ENCODE assay signal across 1 fruit fly cellular context in genomic region chr3L:7008351-7008750, dm6.
TF ChIP-seq lines count a peak whose summit lies in the region.

No protein-coding gene starts in this region.

TF ChIP-seq in whole organism, embryonic, 481 proteins besides CTCF, POLR2A, EP300 and RAD21 (continued from another document and continues in another):
- TF ChIP-seq jumu (GFP tag; optimal IDR thresholded peaks at IDR 0.05; lab: Kevin White, UChicago), result no peak
- peak; percentile 90 for TF ChIP-seq CG17359 (tag; optimal IDR thresholded peaks at IDR 0.05; lab: Kevin White, UChicago)
- no peak for TF ChIP-seq pita (GFP tag; optimal IDR thresholded peaks at IDR 0.05; lab: Kevin White, UChicago)
- TF ChIP-seq Xrp1 (GFP tag; IDR thresholded peaks at IDR 0.05; lab: Robert Waterston, UW), result peak; percentile 82
- TF ChIP-seq sisA (GFP tag; IDR thresholded peaks at IDR 0.05; lab: Robert Waterston, UW), result peak; percentile 66
- TF ChIP-seq HHEX (GFP tag; optimal IDR thresholded peaks at IDR 0.05; lab: Kevin White, UChicago), result peak; percentile 78
- no peak for TF ChIP-seq pfk (GFP tag; optimal IDR thresholded peaks at IDR 0.05; lab: Kevin White, UChicago)
- peak in 1 of 2 experiments; percentile 89 for TF ChIP-seq eve (GFP tag; optimal IDR thresholded peaks at IDR 0.05; lab: Kevin White, UChicago)
- peak; percentile 46; the same call in 1 of the 2 replicates for TF ChIP-seq ara (GFP tag; IDR thresholded peaks at IDR 0.05; lab: Robert Waterston, UW)
- TF ChIP-seq CG8359 (GFP tag; optimal IDR thresholded peaks at IDR 0.05; lab: Kevin White, UChicago; ENCODE audit: borderline replicate concordance), result peak; percentile 38
- TF ChIP-seq Hr3 (GFP tag; optimal IDR thresholded peaks at IDR 0.05; lab: Kevin White, UChicago), result peak; percentile 86
- peak; percentile 87 for TF ChIP-seq CG18599 (GFP tag; optimal IDR thresholded peaks at IDR 0.05; lab: Kevin White, UChicago)
- no peak for TF ChIP-seq schlank (tag; optimal IDR thresholded peaks at IDR 0.05; lab: Kevin White, UChicago)
- TF ChIP-seq run (tag; optimal IDR thresholded peaks at IDR 0.05; lab: Kevin White, UChicago), result peak; percentile 67
- peak; percentile 56 for TF ChIP-seq CG12155 (GFP tag; optimal IDR thresholded peaks at IDR 0.05; lab: Kevin White, UChicago)
- TF ChIP-seq CG4404 (GFP tag; IDR thresholded peaks at IDR 0.05; lab: Robert Waterston, UW), result no peak
- no peak for TF ChIP-seq mirr (GFP tag; optimal IDR thresholded peaks at IDR 0.05; lab: Kevin White, UChicago)
- TF ChIP-seq Ptx1 (GFP tag; IDR thresholded peaks at IDR 0.05; lab: Robert Waterston, UW), result peak; percentile 77
- TF ChIP-seq HLHmδ (GFP tag; optimal IDR thresholded peaks at IDR 0.05; lab: Kevin White, UChicago), result no peak
- peak; percentile 36 for TF ChIP-seq Bdp1 (GFP tag; optimal IDR thresholded peaks at IDR 0.05; lab: Kevin White, UChicago)
- TF ChIP-seq hb (GFP tag; IDR thresholded peaks at IDR 0.05; lab: Robert Waterston, UW; ENCODE audit: partially characterized antibody), result no peak
- peak; percentile 1 for TF ChIP-seq TFAM (GFP tag; optimal IDR thresholded peaks at IDR 0.05; lab: Kevin White, UChicago)
- TF ChIP-seq Neu2 (GFP tag; optimal IDR thresholded peaks at IDR 0.05; lab: Kevin White, UChicago; ENCODE audit: borderline replicate concordance), result no peak
- TF ChIP-seq ftz-f1 (GFP tag; optimal IDR thresholded peaks at IDR 0.05; lab: Kevin White, UChicago), result no peak
- TF ChIP-seq Med (GFP tag; lab: Kevin White, UChicago), result peak; percentile 75
- TF ChIP-seq wek (GFP tag; optimal IDR thresholded peaks at IDR 0.05; lab: Kevin White, UChicago), result no peak
- TF ChIP-seq cg (GFP tag; optimal IDR thresholded peaks at IDR 0.05; lab: Kevin White, UChicago), result no peak
- TF ChIP-seq esg (GFP tag; conservative IDR thresholded peaks at IDR 0.05; lab: Robert Waterston, UW), result peak; percentile 73
- TF ChIP-seq Max (GFP tag; optimal IDR thresholded peaks at IDR 0.05; lab: Kevin White, UChicago), result peak; percentile 58
- no peak for TF ChIP-seq gce (GFP tag; IDR thresholded peaks at IDR 0.05; lab: Robert Waterston, UW)
- TF ChIP-seq hth (optimal IDR thresholded peaks at IDR 0.05; lab: Kevin White, UChicago), result no peak
- TF ChIP-seq odd (GFP tag; optimal IDR thresholded peaks at IDR 0.05; lab: Kevin White, UChicago), result peak; percentile 85
- TF ChIP-seq sima (GFP tag; optimal IDR thresholded peaks at IDR 0.05; lab: Kevin White, UChicago), result no peak
- peak; percentile 52; the same call in 2 of the 3 replicates for TF ChIP-seq ase (GFP tag; IDR thresholded peaks at IDR 0.05; lab: Robert Waterston, UW)
- peak; percentile 82; the same call in 1 of the 3 replicates for TF ChIP-seq CG11695 (GFP tag; IDR thresholded peaks at IDR 0.05; lab: Robert Waterston, UW)
- TF ChIP-seq ato (GFP tag; IDR thresholded peaks at IDR 0.05; lab: Robert Waterston, UW; ENCODE audit: partially characterized antibody), result no peak
- TF ChIP-seq Asciz (GFP tag; optimal IDR thresholded peaks at IDR 0.05; lab: Kevin White, UChicago), result peak; percentile 92
- TF ChIP-seq pnt (GFP tag; optimal IDR thresholded peaks at IDR 0.05; lab: Kevin White, UChicago), result peak; percentile 15
- TF ChIP-seq CG17612 (GFP tag; IDR thresholded peaks at IDR 0.05; lab: Robert Waterston, UW), result no peak
- TF ChIP-seq nerfin-1 (tag; optimal IDR thresholded peaks at IDR 0.05; lab: Kevin White, UChicago), result peak; percentile 93
- no peak for TF ChIP-seq Antp (GFP tag; optimal IDR thresholded peaks at IDR 0.05; lab: Kevin White, UChicago)
- TF ChIP-seq CG1233 (GFP tag; optimal IDR thresholded peaks at IDR 0.05; lab: Kevin White, UChicago), result peak; percentile 78
- TF ChIP-seq CG15601 (tag; optimal IDR thresholded peaks at IDR 0.05; lab: Kevin White, UChicago), result peak; percentile 89
- peak; percentile 51 for TF ChIP-seq CG4360 (GFP tag; IDR thresholded peaks at IDR 0.05; lab: Robert Waterston, UW)
- TF ChIP-seq Lim3 (GFP tag; IDR thresholded peaks at IDR 0.05; lab: Robert Waterston, UW), result no peak
- TF ChIP-seq tap (tag; optimal IDR thresholded peaks at IDR 0.05; lab: Kevin White, UChicago), result peak; percentile 83
- peak; percentile 11 for TF ChIP-seq chn (GFP tag; optimal IDR thresholded peaks at IDR 0.05; lab: Kevin White, UChicago)
- TF ChIP-seq CG9817 (tag; optimal IDR thresholded peaks at IDR 0.05; lab: Kevin White, UChicago), result peak; percentile 70
- peak; percentile 28 for TF ChIP-seq CG13894 (tag; optimal IDR thresholded peaks at IDR 0.05; lab: Kevin White, UChicago)
- peak; percentile 83 for TF ChIP-seq Fer3 (tag; optimal IDR thresholded peaks at IDR 0.05; lab: Kevin White, UChicago)
- peak; percentile 64 for TF ChIP-seq CG14050 (GFP tag; IDR thresholded peaks at IDR 0.05; lab: Robert Waterston, UW)
- peak; percentile 65 for TF ChIP-seq org-1 (GFP tag; optimal IDR thresholded peaks at IDR 0.05; lab: Kevin White, UChicago)
- peak; percentile 56; the same call in 2 of the 3 replicates for TF ChIP-seq Aef1 (GFP tag; IDR thresholded peaks at IDR 0.05; lab: Robert Waterston, UW)
- no peak for TF ChIP-seq sr (GFP tag; IDR thresholded peaks at IDR 0.05; lab: Robert Waterston, UW)
- peak; percentile 30 for TF ChIP-seq CG13624 (GFP tag; optimal IDR thresholded peaks at IDR 0.05; lab: Kevin White, UChicago)
- peak; percentile 58 for TF ChIP-seq HmgZ (tag; optimal IDR thresholded peaks at IDR 0.05; lab: Kevin White, UChicago)
- TF ChIP-seq CG31441 (GFP tag; IDR thresholded peaks at IDR 0.05; lab: Robert Waterston, UW), result peak; percentile 94
- TF ChIP-seq toy (GFP tag; IDR thresholded peaks at IDR 0.05; lab: Robert Waterston, UW), result no peak
- no peak for TF ChIP-seq usp (GFP tag; optimal IDR thresholded peaks at IDR 0.05; lab: Kevin White, UChicago)
- peak; percentile 93 for TF ChIP-seq Blimp-1 (GFP tag; optimal IDR thresholded peaks at IDR 0.05; lab: Kevin White, UChicago)
- no peak for TF ChIP-seq nom (GFP tag; optimal IDR thresholded peaks at IDR 0.05; lab: Kevin White, UChicago)
- peak; percentile 81 for TF ChIP-seq CG10431 (GFP tag; optimal IDR thresholded peaks at IDR 0.05; lab: Kevin White, UChicago)
- peak; percentile 48 for TF ChIP-seq ssp (GFP tag; IDR thresholded peaks at IDR 0.05; lab: Robert Waterston, UW)
- peak; percentile 85 for TF ChIP-seq CG10267 (tag; optimal IDR thresholded peaks at IDR 0.05; lab: Kevin White, UChicago)
- no peak for TF ChIP-seq CG16813 (GFP tag; IDR thresholded peaks at IDR 0.05; lab: Robert Waterston, UW; ENCODE audit: partially characterized antibody)
- TF ChIP-seq sqz (GFP tag; optimal IDR thresholded peaks at IDR 0.05; lab: Kevin White, UChicago), result peak; percentile 83
- peak; percentile 59; the same call in 1 of the 2 replicates for TF ChIP-seq sim (GFP tag; IDR thresholded peaks at IDR 0.05; lab: Robert Waterston, UW)
- peak; percentile 24 for TF ChIP-seq CG30431 (GFP tag; optimal IDR thresholded peaks at IDR 0.05; lab: Kevin White, UChicago)
- TF ChIP-seq CG10147 (GFP tag; optimal IDR thresholded peaks at IDR 0.05; lab: Kevin White, UChicago), result peak; percentile 92
- TF ChIP-seq Meics (GFP tag; optimal IDR thresholded peaks at IDR 0.05; lab: Kevin White, UChicago), result peak; percentile 87
- TF ChIP-seq ci (GFP tag; IDR thresholded peaks at IDR 0.05; lab: Robert Waterston, UW), result peak; percentile 77; the same call in 1 of the 3 replicates
- TF ChIP-seq CG10654 (GFP tag; optimal IDR thresholded peaks at IDR 0.05; lab: Kevin White, UChicago), result peak; percentile 73
- peak; percentile 43 for TF ChIP-seq CG2116 (GFP tag; optimal IDR thresholded peaks at IDR 0.05; lab: Kevin White, UChicago)
- TF ChIP-seq kni (GFP tag; optimal IDR thresholded peaks at IDR 0.05; lab: Kevin White, UChicago), result no peak
- peak; percentile 73 for TF ChIP-seq CG8281 (tag; optimal IDR thresholded peaks at IDR 0.05; lab: Kevin White, UChicago)
- TF ChIP-seq shn (GFP tag; optimal IDR thresholded peaks at IDR 0.05; lab: Kevin White, UChicago), result no peak
- TF ChIP-seq emc (GFP tag; optimal IDR thresholded peaks at IDR 0.05; lab: Kevin White, UChicago), result no peak
- TF ChIP-seq az2 (GFP tag; optimal IDR thresholded peaks at IDR 0.05; lab: Kevin White, UChicago), result peak; percentile 79
- TF ChIP-seq btn (GFP tag; optimal IDR thresholded peaks at IDR 0.05; lab: Kevin White, UChicago), result no peak
- 0 out of 2 replicates have a peak, but pooled peaks have one; percentile 17 for TF ChIP-seq gsb (GFP tag; IDR thresholded peaks at IDR 0.05; lab: Robert Waterston, UW)
- no peak for TF ChIP-seq fd102C (GFP tag; optimal IDR thresholded peaks at IDR 0.05; lab: Kevin White, UChicago)
- no peak for TF ChIP-seq CG12236 (GFP tag; optimal IDR thresholded peaks at IDR 0.05; lab: Kevin White, UChicago)
- TF ChIP-seq CG10366 (GFP tag; IDR thresholded peaks at IDR 0.05; lab: Robert Waterston, UW), result peak; percentile 59
- TF ChIP-seq B-H2 (GFP tag; optimal IDR thresholded peaks at IDR 0.05; lab: Kevin White, UChicago), result no peak
- no peak for TF ChIP-seq inv (GFP tag; IDR thresholded peaks at IDR 0.05; lab: Robert Waterston, UW; ENCODE audit: partially characterized antibody)
- no peak for TF ChIP-seq CG15479 (GFP tag; optimal IDR thresholded peaks at IDR 0.05; lab: Kevin White, UChicago)
- no peak for TF ChIP-seq gro (GFP tag; optimal IDR thresholded peaks at IDR 0.05; lab: Kevin White, UChicago)
- TF ChIP-seq Sox100B (GFP tag; optimal IDR thresholded peaks at IDR 0.05; lab: Kevin White, UChicago), result peak; percentile 97
- TF ChIP-seq pho (GFP tag; optimal IDR thresholded peaks at IDR 0.05; lab: Kevin White, UChicago), result peak; percentile 12
- TF ChIP-seq Dp (GFP tag; optimal IDR thresholded peaks at IDR 0.05; lab: Kevin White, UChicago), result no peak
- TF ChIP-seq Optix (GFP tag; IDR thresholded peaks at IDR 0.05; lab: Robert Waterston, UW), result no peak
- TF ChIP-seq CG12104 (GFP tag; optimal IDR thresholded peaks at IDR 0.05; lab: Kevin White, UChicago), result peak; percentile 87
- no peak for TF ChIP-seq otp (GFP tag; IDR thresholded peaks at IDR 0.05; lab: Robert Waterston, UW)
- TF ChIP-seq al (GFP tag; IDR thresholded peaks at IDR 0.05; lab: Robert Waterston, UW), result no peak
- no peak for TF ChIP-seq unc-4 (GFP tag; IDR thresholded peaks at IDR 0.05; lab: Robert Waterston, UW; ENCODE audit: partially characterized antibody)
- no peak for TF ChIP-seq Taf1 (GFP tag; IDR thresholded peaks at IDR 0.05; lab: Robert Waterston, UW)
- TF ChIP-seq CG18262 (tag; optimal IDR thresholded peaks at IDR 0.05; lab: Kevin White, UChicago), result peak; percentile 88
- peak; percentile 64 for TF ChIP-seq NfI (GFP tag; optimal IDR thresholded peaks at IDR 0.05; lab: Kevin White, UChicago)
- TF ChIP-seq nau (GFP tag; optimal IDR thresholded peaks at IDR 0.05; lab: Kevin White, UChicago), result peak; percentile 67
- no peak for TF ChIP-seq Dfd (GFP tag; optimal IDR thresholded peaks at IDR 0.05; lab: Kevin White, UChicago)
- TF ChIP-seq Ravus (GFP tag; IDR thresholded peaks at IDR 0.05; lab: Robert Waterston, UW), result no peak
- TF ChIP-seq yki (optimal IDR thresholded peaks at IDR 0.05; lab: Kevin White, UChicago), result no peak
- TF ChIP-seq CG11093 (GFP tag; IDR thresholded peaks at IDR 0.05; lab: Robert Waterston, UW), result no peak
- TF ChIP-seq ash1 (GFP tag; optimal IDR thresholded peaks at IDR 0.05; lab: Kevin White, UChicago), result no peak
- TF ChIP-seq PHDP (tag; optimal IDR thresholded peaks at IDR 0.05; lab: Kevin White, UChicago), result peak; percentile 92
- TF ChIP-seq CG2875 (GFP tag; optimal IDR thresholded peaks at IDR 0.05; lab: Kevin White, UChicago), result peak; percentile 49
- peak; percentile 91 for TF ChIP-seq CG7556 (GFP tag; optimal IDR thresholded peaks at IDR 0.05; lab: Kevin White, UChicago)
- TF ChIP-seq CG32772 (GFP tag; IDR thresholded peaks at IDR 0.05; lab: Robert Waterston, UW), result peak; percentile 62
- TF ChIP-seq CG11504 (tag; optimal IDR thresholded peaks at IDR 0.05; lab: Kevin White, UChicago), result peak; percentile 94
- TF ChIP-seq CG12391 (tag; optimal IDR thresholded peaks at IDR 0.05; lab: Kevin White, UChicago), result peak; percentile 91
- TF ChIP-seq H15 (GFP tag; IDR thresholded peaks at IDR 0.05; lab: Robert Waterston, UW), result peak; percentile 60; the same call in 1 of the 3 replicates
- TF ChIP-seq Doc2 (GFP tag; IDR thresholded peaks at IDR 0.05; lab: Robert Waterston, UW), result no peak
- TF ChIP-seq Scr (GFP tag; IDR thresholded peaks at IDR 0.05; lab: Robert Waterston, UW; ENCODE audit: partially characterized antibody), result no peak
- TF ChIP-seq caup (GFP tag; optimal IDR thresholded peaks at IDR 0.05; lab: Kevin White, UChicago; ENCODE audit: severe bottlenecking), result peak; percentile 63
- no peak for TF ChIP-seq CG4707 (GFP tag; optimal IDR thresholded peaks at IDR 0.05; lab: Kevin White, UChicago)
- no peak for TF ChIP-seq CG7963 (GFP tag; IDR thresholded peaks at IDR 0.05; lab: Robert Waterston, UW; ENCODE audit: partially characterized antibody)
- no peak for TF ChIP-seq HmgD (GFP tag; optimal IDR thresholded peaks at IDR 0.05; lab: Kevin White, UChicago)
- no peak for TF ChIP-seq CG12744 (GFP tag; optimal IDR thresholded peaks at IDR 0.05; lab: Kevin White, UChicago)
- no peak for TF ChIP-seq pzg (GFP tag; optimal IDR thresholded peaks at IDR 0.05; lab: Kevin White, UChicago)
- TF ChIP-seq mld (GFP tag; IDR thresholded peaks at IDR 0.05; lab: Robert Waterston, UW; ENCODE audit: partially characterized antibody), result no peak
- TF ChIP-seq CG10565 (GFP tag; optimal IDR thresholded peaks at IDR 0.05; lab: Kevin White, UChicago), result peak; percentile 8
- TF ChIP-seq mam (GFP tag; optimal IDR thresholded peaks at IDR 0.05; lab: Kevin White, UChicago), result peak; percentile 69
- TF ChIP-seq dysf (GFP tag; IDR thresholded peaks at IDR 0.05; lab: Robert Waterston, UW), result peak; percentile 89
- no peak for TF ChIP-seq CG34224 (GFP tag; IDR thresholded peaks at IDR 0.05; lab: Robert Waterston, UW; ENCODE audit: partially characterized antibody)
- TF ChIP-seq ap (GFP tag; IDR thresholded peaks at IDR 0.05; lab: Robert Waterston, UW), result peak; percentile 66
- TF ChIP-seq Trl (optimal IDR thresholded peaks at IDR 0.05; lab: Kevin White, UChicago), result no peak
- TF ChIP-seq Trl (GFP tag; optimal IDR thresholded peaks at IDR 0.05; lab: Kevin White, UChicago), result peak; percentile 3
- no peak for TF ChIP-seq her (GFP tag; optimal IDR thresholded peaks at IDR 0.05; lab: Kevin White, UChicago)
- no peak for TF ChIP-seq p53 (GFP tag; optimal IDR thresholded peaks at IDR 0.05; lab: Kevin White, UChicago)
- peak; percentile 43 for TF ChIP-seq CG14667 (GFP tag; IDR thresholded peaks at IDR 0.05; lab: Robert Waterston, UW)
- no peak for TF ChIP-seq wdn (GFP tag; IDR thresholded peaks at IDR 0.05; lab: Robert Waterston, UW)
- TF ChIP-seq ranshi (GFP tag; IDR thresholded peaks at IDR 0.05; lab: Robert Waterston, UW), result no peak
- no peak for TF ChIP-seq GATAe (GFP tag; conservative IDR thresholded peaks at IDR 0.05; lab: Robert Waterston, UW)
